Worm (Caenorhabditis elegans) whole organism, early embryonic: ENCODE data around the gene Y71H2B.2.

Experiments
- aly-1 ChIP-seq: sonication (generic microtip); optimal IDR thresholded peaks from 2 replicates; lab custom pipeline; 2016; ENCODE audit warnings: missing genetic modification characterization, missing compliant biosample characterization
- pes-1 ChIP-seq: fragments of 200-800 bp; sonication (Bioruptor generic); IDR thresholded peaks from 2 replicates; pipeline ENCODE4 v1.3.6; 2022; ENCODE audit warnings: missing genetic modification reagents, missing genetic modification characterization, missing compliant biosample characterization

DNA sequence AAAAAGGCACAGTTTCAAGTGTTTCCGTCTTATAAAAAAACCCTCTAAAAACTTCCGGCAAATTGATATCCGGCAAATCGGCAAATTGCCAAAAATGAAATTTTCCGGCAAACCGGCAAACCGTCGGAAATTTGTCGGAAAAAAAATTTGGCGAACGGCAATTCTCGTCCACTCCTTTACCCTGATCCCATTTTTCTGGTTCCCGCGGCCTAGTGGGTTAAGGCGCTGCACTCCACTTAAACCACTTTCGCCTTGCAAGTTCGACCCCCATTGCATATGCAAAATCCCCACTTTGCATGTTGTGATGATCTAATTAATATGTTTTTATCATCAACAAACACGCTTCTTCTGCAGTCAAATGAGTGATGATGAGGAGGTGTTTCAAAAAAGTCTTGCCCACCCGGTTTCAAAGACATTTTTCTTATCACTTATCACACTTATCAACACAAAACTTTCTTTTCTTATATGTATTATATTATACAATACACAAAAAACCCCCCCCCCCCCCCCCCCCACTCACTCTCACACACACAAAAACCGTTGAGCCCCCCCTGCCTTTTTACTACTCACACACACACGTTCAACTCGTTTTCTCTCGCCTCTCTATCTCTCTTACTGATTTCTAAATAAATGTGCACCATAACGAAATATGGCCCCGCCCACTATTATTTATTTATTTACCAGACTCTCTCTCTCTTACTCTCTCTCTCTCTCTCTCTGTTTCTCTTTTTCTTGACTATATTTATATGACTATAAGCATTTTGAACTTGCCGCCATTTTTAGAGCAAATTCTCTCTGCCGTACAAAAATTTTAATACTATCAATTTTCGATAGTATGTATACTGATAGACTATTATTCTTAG, 30.0 kb downstream of the Y71H2B.2 start:
- TF ChIP-seq pes-1 (GFP tag; lab: Robert Waterston, UW) (no peak), aly-1 (tag; lab: Kevin White, UChicago) (no peak)
